Fruit fly (Drosophila melanogaster): ENCODE measurements around the gene Gem4c.

DNA sequence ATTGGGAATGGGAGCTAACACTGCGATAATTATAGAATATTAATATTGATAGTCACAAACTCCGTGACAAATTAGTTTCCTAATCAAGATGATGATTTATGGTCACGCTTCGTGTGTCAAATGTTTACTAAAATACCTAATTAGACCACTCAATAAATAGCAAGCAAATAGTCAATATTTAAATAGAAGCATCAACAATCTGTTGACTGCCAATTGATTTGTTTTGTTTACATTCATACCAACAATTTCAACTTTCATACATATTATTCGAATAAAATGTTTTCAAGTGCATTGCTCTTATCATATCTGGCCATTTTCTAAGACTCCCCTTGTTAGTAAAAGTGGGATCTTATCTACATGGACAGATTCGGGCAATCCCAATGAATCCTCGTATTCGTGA lies 22.8 kb downstream of the Gem4c start:
- TF ChIP-seq fd3F (GFP tag; optimal IDR thresholded peaks at IDR 0.05) (no peak), dimm (GFP tag; IDR thresholded peaks at IDR 0.05) (no peak), ato (GFP tag; IDR thresholded peaks at IDR 0.05; ENCODE audit: partially characterized antibody) (no peak), Kr (GFP tag; optimal IDR thresholded peaks at IDR 0.05) (no peak), Side (GFP tag; optimal IDR thresholded peaks at IDR 0.05) (no peak), Dll (GFP tag; IDR thresholded peaks at IDR 0.05; ENCODE audit: partially characterized antibody) (no peak), CG11398 (GFP tag; optimal IDR thresholded peaks at IDR 0.05) (no peak), CG14667 (GFP tag; IDR thresholded peaks at IDR 0.05) (no peak), sens-2 (GFP tag; IDR thresholded peaks at IDR 0.05) (no peak)
